Fruit fly (Drosophila melanogaster) whole organism, pupa: ENCODE data around the gene pps.

ENCODE experiments used
- CG10348 ChIP-seq: fragments of 200-800 bp; sonication (Bioruptor generic); IDR thresholded peaks from 2 replicates; pipeline ENCODE4 v1.3.6; 2022; ENCODE audit warnings: missing biosample characterization, missing genetic modification characterization
- CG12605 ChIP-seq: fragments of 200-800 bp; sonication (Bioruptor generic); IDR thresholded peaks from 2 replicates; pipeline ENCODE4 v1.3.6; 2022; ENCODE audit warnings: missing biosample characterization, missing genetic modification characterization
- CG13204 ChIP-seq: fragments of 200-800 bp; sonication (Bioruptor generic); optimal IDR thresholded peaks from 2 replicates; lab custom pipeline; 2018; ENCODE audit warnings: missing biosample characterization, mild to moderate bottlenecking, missing genetic modification characterization, moderate library complexity
- CG14655 ChIP-seq: fragments of 200-800 bp; sonication (Bioruptor generic); optimal IDR thresholded peaks from 3 replicates; lab custom pipeline; 2017; ENCODE audit warnings: mild to moderate bottlenecking, missing biosample characterization, missing genetic modification reagents, missing genetic modification characterization
- CG15710 ChIP-seq: fragments of 200-800 bp; sonication (Bioruptor generic); optimal IDR thresholded peaks from 2 replicates; lab custom pipeline; 2018; ENCODE audit warnings: missing biosample characterization, mild to moderate bottlenecking, missing genetic modification characterization, moderate library complexity
- CG17806 ChIP-seq: fragments of 200-800 bp; sonication (Bioruptor generic); optimal IDR thresholded peaks from 2 replicates; lab custom pipeline; 2018; ENCODE audit warnings: missing biosample characterization, mild to moderate bottlenecking, missing genetic modification characterization, moderate library complexity
- CG32121 ChIP-seq: fragments of 200-800 bp; sonication (Bioruptor generic); IDR thresholded peaks from 2 replicates; pipeline ENCODE4 v1.3.6; 2022; ENCODE audit warnings: missing biosample characterization, missing genetic modification characterization
- CG34367 ChIP-seq: fragments of 200-800 bp; sonication (Bioruptor generic); optimal IDR thresholded peaks from 2 replicates; lab custom pipeline; 2018; ENCODE audit warnings: missing biosample characterization, mild to moderate bottlenecking, missing genetic modification characterization
- CG4496 ChIP-seq: fragments of 200-800 bp; sonication (Bioruptor generic); IDR thresholded peaks from 3 replicates; pipeline ENCODE4 v1.3.6; 2022; ENCODE audit warnings: missing biosample characterization, missing genetic modification characterization
- CG8159 ChIP-seq: fragments of 200-800 bp; sonication (Bioruptor generic); optimal IDR thresholded peaks from 3 replicates; lab custom pipeline; 2018; ENCODE audit warnings: missing biosample characterization, mild to moderate bottlenecking, missing genetic modification characterization, moderate library complexity
- CG8301 ChIP-seq: fragments of 200-800 bp; sonication (Bioruptor generic); optimal IDR thresholded peaks from 2 replicates; lab custom pipeline; 2018; ENCODE audit warnings: missing biosample characterization, mild to moderate bottlenecking, missing genetic modification characterization
- CG9948 ChIP-seq: fragments of 200-800 bp; sonication (Bioruptor generic); optimal IDR thresholded peaks from 2 replicates; lab custom pipeline; 2018; ENCODE audit warnings: missing biosample characterization, mild to moderate bottlenecking, missing genetic modification characterization, moderate library complexity
- D1 ChIP-seq: fragments of 200-800 bp; sonication (Bioruptor generic); optimal IDR thresholded peaks from 2 replicates; lab custom pipeline; 2018; ENCODE audit warnings: missing biosample characterization, mild to moderate bottlenecking, missing genetic modification characterization, moderate library complexity
- EcR ChIP-seq: fragments of 200-800 bp; sonication (Bioruptor generic); optimal IDR thresholded peaks from 3 replicates; lab custom pipeline; 2019; ENCODE audit warnings: missing biosample characterization, missing genetic modification characterization, mild to moderate bottlenecking, moderate library complexity, missing genetic modification reagents
- Ets98B ChIP-seq: fragments of 200-800 bp; sonication (Bioruptor generic); IDR thresholded peaks from 2 replicates; pipeline ENCODE4 v1.3.6; 2022; ENCODE audit warnings: missing biosample characterization, missing genetic modification characterization
- Pif1A ChIP-seq: fragments of 200-800 bp; sonication (Bioruptor generic); optimal IDR thresholded peaks from 3 replicates; lab custom pipeline; 2016; ENCODE audit warnings: missing biosample characterization, missing genetic modification characterization
- Pif1B ChIP-seq: fragments of 200-800 bp; sonication (Bioruptor generic); optimal IDR thresholded peaks from 3 replicates; lab custom pipeline; 2016; ENCODE audit warnings: missing biosample characterization, missing genetic modification characterization
- Snoo ChIP-seq: fragments of 200-800 bp; sonication (Bioruptor generic); optimal IDR thresholded peaks from 3 replicates; lab custom pipeline; 2017; ENCODE audit warnings: missing biosample characterization, mild to moderate bottlenecking, missing genetic modification characterization, inconsistent platforms
- fd96Ca ChIP-seq: fragments of 200-800 bp; sonication (Bioruptor generic); IDR thresholded peaks from 3 replicates; pipeline ENCODE4 v1.3.6; 2022; ENCODE audit warnings: missing biosample characterization, missing genetic modification characterization
- gl ChIP-seq: fragments of 200-800 bp; sonication (Bioruptor generic); optimal IDR thresholded peaks from 2 replicates; lab custom pipeline; 2018; ENCODE audit warnings: missing biosample characterization, mild to moderate bottlenecking, missing genetic modification characterization
- rn ChIP-seq: fragments of 200-800 bp; sonication (Bioruptor generic); IDR thresholded peaks from 2 replicates; pipeline ENCODE4 v1.3.6; 2022; ENCODE audit warnings: missing biosample characterization, missing genetic modification characterization

The pps gene

dm6 chr3R:12443769-12444168 is 30.1 kb downstream of the pps start:
- TF ChIP-seq CG32121 (GFP tag; lab: Robert Waterston, UW) (no peak), CG14655 (no peak), CG15710 (tag; lab: Kevin White, UChicago) (no peak), fd96Ca (GFP tag; lab: Robert Waterston, UW) (no peak), CG9948 (tag; lab: Kevin White, UChicago) (no peak), CG8159 (tag; lab: Kevin White, UChicago) (no peak), Pif1B (no peak), CG13204 (no peak), gl (no peak), CG12605 (GFP tag; lab: Robert Waterston, UW) (no peak), Pif1A (GFP tag; lab: Kevin White, UChicago) (no peak), CG10348 (GFP tag; lab: Robert Waterston, UW) (no peak), CG17806 (tag; lab: Kevin White, UChicago) (no peak), CG8301 (tag; lab: Kevin White, UChicago) (no peak), D1 (tag; lab: Kevin White, UChicago) (no peak), rn (GFP tag; lab: Robert Waterston, UW) (no peak), CG4496 (GFP tag; lab: Robert Waterston, UW) (no peak), EcR (no peak), Snoo (tag; lab: Kevin White, UChicago) (no peak)
- TF ChIP-seq, all 21 proteins: peak for 0

dm6 chr3R:12445468-12445867 is 31.8 kb downstream of the pps start:
- TF ChIP-seq CG14655 (no peak), CG9948 (tag; lab: Kevin White, UChicago) (no peak), rn (GFP tag; lab: Robert Waterston, UW) (no peak), EcR (no peak), CG13204 (no peak), CG4496 (GFP tag; lab: Robert Waterston, UW) (no peak), gl (no peak), D1 (tag; lab: Kevin White, UChicago) (no peak), CG8301 (tag; lab: Kevin White, UChicago) (no peak), CG34367 (tag; lab: Kevin White, UChicago) (no peak)

dm6 chr3R:12447353-12447752 is 33.7 kb downstream of the pps start, which contains the start of gene vrs:
TSS of gene vrs (plus strand) at chr3R:12447653.
- TF ChIP-seq CG4496 (GFP tag; lab: Robert Waterston, UW) (no peak), CG17806 (tag; lab: Kevin White, UChicago) (no peak), CG15710 (tag; lab: Kevin White, UChicago) (no peak), CG9948 (tag; lab: Kevin White, UChicago) (no peak), CG8159 (tag; lab: Kevin White, UChicago) (no peak), CG13204 (no peak), CG34367 (tag; lab: Kevin White, UChicago) (no peak), D1 (tag; lab: Kevin White, UChicago) (no peak), CG32121 (GFP tag; lab: Robert Waterston, UW) (no peak), Snoo (tag; lab: Kevin White, UChicago) (no peak), Pif1B (no peak)
- TF ChIP-seq, all 21 proteins: peak for 0

dm6 chr3R:12448344-12448743 is 34.7 kb downstream of the pps start:
- TF ChIP-seq Snoo (tag; lab: Kevin White, UChicago), result no peak
- no peak for TF ChIP-seq CG10348 (GFP tag; lab: Robert Waterston, UW)
- no peak for TF ChIP-seq Pif1B
- no peak for TF ChIP-seq Pif1A (GFP tag; lab: Kevin White, UChicago)

dm6 chr3R:12448889-12449314 is 35.3 kb downstream of the pps start, which contains the start of gene CG18549:
TSS of gene CG18549 (plus strand) at chr3R:12449296.
- TF ChIP-seq CG14655 (peak; percentile 100), CG15710 (tag; lab: Kevin White, UChicago) (peak; percentile 100), fd96Ca (GFP tag; lab: Robert Waterston, UW) (peak; percentile 100), EcR (peak; percentile 91), Pif1A (GFP tag; lab: Kevin White, UChicago) (peak; percentile 100), Pif1B (peak; percentile 100), CG32121 (GFP tag; lab: Robert Waterston, UW) (peak; percentile 100), CG10348 (GFP tag; lab: Robert Waterston, UW) (peak; percentile 99), gl (peak; percentile 99), Ets98B (GFP tag; lab: Robert Waterston, UW) (peak; percentile 100), CG17806 (tag; lab: Kevin White, UChicago) (peak; percentile 100), Snoo (tag; lab: Kevin White, UChicago) (peak; percentile 100), CG4496 (GFP tag; lab: Robert Waterston, UW) (peak; percentile 100), CG9948 (tag; lab: Kevin White, UChicago) (peak; percentile 100), D1 (tag; lab: Kevin White, UChicago) (peak; percentile 100), CG13204 (peak; percentile 99), CG8301 (tag; lab: Kevin White, UChicago) (peak; percentile 100), CG12605 (GFP tag; lab: Robert Waterston, UW) (peak; percentile 100), CG34367 (tag; lab: Kevin White, UChicago) (peak; percentile 100), rn (GFP tag; lab: Robert Waterston, UW) (peak; percentile 100), CG8159 (tag; lab: Kevin White, UChicago) (peak; percentile 100)
- TF ChIP-seq, all 21 proteins: peak for 21

dm6 chr3R:12449617-12450242 is 36.1 kb downstream of the pps start:
- TF ChIP-seq fd96Ca (GFP tag; lab: Robert Waterston, UW) (peak; percentile 24; the same call in 1 of the 3 replicates), CG14655 (no peak), CG8159 (tag; lab: Kevin White, UChicago) (peak; percentile 18), Pif1A (GFP tag; lab: Kevin White, UChicago) (peak; percentile 5), CG32121 (GFP tag; lab: Robert Waterston, UW) (peak; percentile 43), CG13204 (peak; percentile 52), Ets98B (GFP tag; lab: Robert Waterston, UW) (no peak), CG17806 (tag; lab: Kevin White, UChicago) (no peak), Pif1B (no peak), CG12605 (GFP tag; lab: Robert Waterston, UW) (no peak), CG10348 (GFP tag; lab: Robert Waterston, UW) (no peak), gl (peak; percentile 51), CG9948 (tag; lab: Kevin White, UChicago) (peak; percentile 5), CG8301 (tag; lab: Kevin White, UChicago) (no peak), Snoo (tag; lab: Kevin White, UChicago) (no peak), EcR (peak; percentile 34)
